Worm (Caenorhabditis elegans) whole organism, L3 larva: Measurements from ENCODE around the gene end-3.
A peak's percentile ranks its signal among the peaks of the same experiment; 100 is the strongest.

Experiments
- R02D3.7 ChIP-seq: fragments of 150-350 bp; optimal IDR thresholded peaks from 2 replicates; lab custom pipeline; 2014; ENCODE audit warnings: missing biosample characterization, missing genetic modification characterization
- aly-2 ChIP-seq: fragments of 150-350 bp; optimal IDR thresholded peaks from 2 replicates; lab custom pipeline; 2014; ENCODE audit warnings: missing biosample characterization, missing genetic modification characterization
- ama-1 ChIP-seq: fragments of 150-350 bp; optimal IDR thresholded peaks from 2 replicates; lab custom pipeline; 2018
- ceh-28 ChIP-seq: fragments of 150-350 bp; optimal IDR thresholded peaks from 2 replicates; lab custom pipeline; 2014; ENCODE audit warnings: missing biosample characterization, missing genetic modification reagents, missing genetic modification characterization
- ceh-82 ChIP-seq: fragments of 150-350 bp; optimal IDR thresholded peaks from 2 replicates; lab custom pipeline; 2014; ENCODE audit warnings: missing biosample characterization, missing genetic modification characterization
- egl-27 ChIP-seq: sonication (generic microtip); optimal IDR thresholded peaks from 4 replicates; lab custom pipeline; 2017; ENCODE audit warnings: missing biosample characterization, missing genetic modification reagents, missing genetic modification characterization
- egl-5 ChIP-seq: fragments of 150-350 bp; optimal IDR thresholded peaks from 2 replicates; lab custom pipeline; 2017; ENCODE audit warnings: missing biosample characterization, missing genetic modification reagents, missing genetic modification characterization, inconsistent platforms
- elt-1 ChIP-seq: fragments of 150-350 bp; optimal IDR thresholded peaks from 2 replicates; lab custom pipeline; 2014; ENCODE audit warnings: missing biosample characterization, missing genetic modification characterization
- elt-2 ChIP-seq: sonication (generic microtip); optimal IDR thresholded peaks from 2 replicates; lab custom pipeline; 2016; ENCODE audit warnings: missing genetic modification reagents, mild to moderate bottlenecking, missing genetic modification characterization, missing compliant biosample characterization
- elt-3 ChIP-seq, 3 experiments: fragments of 150-350 bp in 1 of 3; sonication (generic microtip) in 2 of 3; optimal IDR thresholded peaks; 2 replicates in 2 of 3; 4 replicates in 1 of 3; lab custom pipeline; 2014 to 2017; ENCODE audit warnings: missing biosample characterization in 3 of 3, missing genetic modification characterization in 3 of 3
- eor-1 ChIP-seq, 2 experiments: fragments of 150-350 bp; optimal IDR thresholded peaks; 2 replicates each; lab custom pipeline; 2014 to 2018; ENCODE audit warnings: missing biosample characterization in 2 of 2, missing genetic modification characterization in 2 of 2
- fkh-10 ChIP-seq: sonication (generic microtip); optimal IDR thresholded peaks from 2 replicates; lab custom pipeline; 2017; ENCODE audit warnings: missing biosample characterization, missing genetic modification reagents, missing genetic modification characterization
- fkh-2 ChIP-seq: fragments of 150-350 bp; optimal IDR thresholded peaks from 2 replicates; lab custom pipeline; 2014; ENCODE audit warnings: missing biosample characterization, missing genetic modification reagents, missing genetic modification characterization
- fos-1 ChIP-seq: fragments of 150-350 bp; optimal IDR thresholded peaks from 2 replicates; lab custom pipeline; 2014; ENCODE audit warnings: missing biosample characterization, missing genetic modification characterization
- hmg-11 ChIP-seq: sonication (generic microtip); optimal IDR thresholded peaks from 2 replicates; lab custom pipeline; 2016; ENCODE audit warnings: missing genetic modification characterization, missing compliant biosample characterization
- jun-1 ChIP-seq: fragments of 150-350 bp; optimal IDR thresholded peaks from 2 replicates; lab custom pipeline; 2014; ENCODE audit warnings: missing biosample characterization, missing genetic modification reagents, missing genetic modification characterization
- lin-15B ChIP-seq: fragments of 150-350 bp; optimal IDR thresholded peaks from 2 replicates; lab custom pipeline; 2014; ENCODE audit warnings: missing biosample characterization, missing genetic modification characterization
- lin-39 ChIP-seq: fragments of 150-350 bp; optimal IDR thresholded peaks from 2 replicates; lab custom pipeline; 2018; ENCODE audit warnings: missing biosample characterization, missing genetic modification reagents, missing genetic modification characterization
- lsy-12 ChIP-seq: sonication (generic microtip); optimal IDR thresholded peaks from 2 replicates; lab custom pipeline; 2016; ENCODE audit warnings: mild to moderate bottlenecking, missing genetic modification characterization, missing compliant biosample characterization
- mml-1 ChIP-seq: fragments of 150-350 bp; sonication (generic microtip); optimal IDR thresholded peaks from 3 replicates; lab custom pipeline; 2014; ENCODE audit warnings: missing biosample characterization, missing genetic modification characterization
- nfya-1 ChIP-seq: sonication (generic microtip); optimal IDR thresholded peaks from 2 replicates; lab custom pipeline; 2017; ENCODE audit warnings: missing genetic modification characterization, mild to moderate bottlenecking, missing compliant biosample characterization, antibody characterized with exemption, moderate library complexity; ENCODE audit not compliant: insufficient read depth
- nhr-11 ChIP-seq: fragments of 150-350 bp; optimal IDR thresholded peaks from 2 replicates; lab custom pipeline; 2014; ENCODE audit warnings: missing biosample characterization, missing genetic modification characterization
- nhr-12 ChIP-seq: fragments of 150-350 bp; optimal IDR thresholded peaks from 2 replicates; lab custom pipeline; 2014; ENCODE audit warnings: missing biosample characterization, missing genetic modification characterization
- nhr-23 ChIP-seq: fragments of 150-350 bp; optimal IDR thresholded peaks from 2 replicates; lab custom pipeline; 2014; ENCODE audit warnings: missing biosample characterization, missing genetic modification reagents, missing genetic modification characterization
- nhr-237 ChIP-seq: fragments of 150-350 bp; optimal IDR thresholded peaks from 2 replicates; lab custom pipeline; 2014; ENCODE audit warnings: missing biosample characterization, missing genetic modification characterization
- nhr-25 ChIP-seq: sonication (generic microtip); optimal IDR thresholded peaks from 2 replicates; lab custom pipeline; 2017; ENCODE audit warnings: missing biosample characterization, missing genetic modification characterization
- nhr-43 ChIP-seq: sonication (generic microtip); optimal IDR thresholded peaks from 2 replicates; lab custom pipeline; 2016; ENCODE audit warnings: mild to moderate bottlenecking, missing genetic modification characterization, missing compliant biosample characterization; ENCODE audit not compliant: poor library complexity, severe bottlenecking
- nhr-67 ChIP-seq: fragments of 150-350 bp; optimal IDR thresholded peaks from 2 replicates; lab custom pipeline; 2014; ENCODE audit warnings: missing biosample characterization, missing genetic modification characterization
- nhr-76 ChIP-seq: fragments of 150-350 bp; sonication (generic microtip); optimal IDR thresholded peaks from 5 replicates; lab custom pipeline; 2014; ENCODE audit warnings: missing biosample characterization, missing genetic modification characterization
- nhr-77 ChIP-seq: fragments of 150-350 bp; optimal IDR thresholded peaks from 2 replicates; lab custom pipeline; 2014; ENCODE audit warnings: missing biosample characterization, missing genetic modification characterization
- pha-4 ChIP-seq: fragments of 150-350 bp; optimal IDR thresholded peaks from 2 replicates; lab custom pipeline; 2014; ENCODE audit warnings: missing biosample characterization, missing genetic modification reagents, missing genetic modification characterization
- pqm-1 ChIP-seq: fragments of 150-350 bp; optimal IDR thresholded peaks from 2 replicates; lab custom pipeline; 2017; ENCODE audit warnings: missing biosample characterization, missing genetic modification characterization, inconsistent platforms
- sea-2 ChIP-seq: fragments of 150-350 bp; sonication (generic microtip); optimal IDR thresholded peaks from 4 replicates; lab custom pipeline; 2014; ENCODE audit warnings: missing biosample characterization, missing genetic modification reagents, missing genetic modification characterization
- skn-1 ChIP-seq: fragments of 150-350 bp; optimal IDR thresholded peaks from 2 replicates; lab custom pipeline; 2014; ENCODE audit warnings: missing biosample characterization, missing genetic modification characterization
- snpc-4 ChIP-seq: fragments of 150-350 bp; optimal IDR thresholded peaks from 2 replicates; lab custom pipeline; 2014; ENCODE audit warnings: missing biosample characterization, missing genetic modification characterization
- tbx-2 ChIP-seq: sonication (generic microtip); optimal IDR thresholded peaks from 2 replicates; lab custom pipeline; 2016; ENCODE audit warnings: mild to moderate bottlenecking, missing genetic modification characterization, missing compliant biosample characterization
- unc-39 ChIP-seq: sonication (generic microtip); optimal IDR thresholded peaks from 4 replicates; lab custom pipeline; 2017; ENCODE audit warnings: missing biosample characterization, missing genetic modification characterization
- zag-1 ChIP-seq: fragments of 150-350 bp; optimal IDR thresholded peaks from 2 replicates; lab custom pipeline; 2014; ENCODE audit warnings: missing biosample characterization, missing genetic modification characterization
- ztf-11 ChIP-seq: fragments of 150-350 bp; optimal IDR thresholded peaks from 2 replicates; lab custom pipeline; 2014; ENCODE audit warnings: missing biosample characterization, missing genetic modification characterization
- ztf-4 ChIP-seq: fragments of 150-350 bp; optimal IDR thresholded peaks from 2 replicates; lab custom pipeline; 2014; ENCODE audit warnings: missing biosample characterization, missing genetic modification characterization

Gene end-3

ce11 chrV:14012002-14012554 is 2.4 kb upstream of the end-3 start, which contains the start of the genes ddx-17 and aip-1:
Gene ddx-17 (minus strand): TSS chrV:14012052.
Gene aip-1 (plus strand): TSS chrV:14012333.
- peak; percentile 21 for TF ChIP-seq fkh-10
- TF ChIP-seq nhr-12 (tag; lab: Kevin White, UChicago) = no peak
- no peak for TF ChIP-seq fkh-2 (tag; lab: Kevin White, UChicago)
- TF ChIP-seq nfya-1 (tag; lab: Kevin White, UChicago) = peak; percentile 78
- no peak for TF ChIP-seq ztf-4 (tag; lab: Kevin White, UChicago)
- peak; percentile 80 for TF ChIP-seq snpc-4
- TF ChIP-seq nhr-25 (tag; lab: Kevin White, UChicago) = peak; percentile 57
- peak; percentile 73 for TF ChIP-seq hmg-11 (tag; lab: Kevin White, UChicago)
- peak; percentile 80 for TF ChIP-seq lin-15B (tag; lab: Kevin White, UChicago)
- no peak for TF ChIP-seq fos-1 (tag; lab: Kevin White, UChicago)
- peak; percentile 77 for TF ChIP-seq nhr-23
- no peak for TF ChIP-seq tbx-2 (tag; lab: Kevin White, UChicago)
- no peak for TF ChIP-seq nhr-67
- peak; percentile 28 for TF ChIP-seq jun-1 (tag; lab: Kevin White, UChicago)
- no peak for TF ChIP-seq egl-27 (tag; lab: Kevin White, UChicago)
- TF ChIP-seq ceh-82 (tag; lab: Kevin White, UChicago) = no peak
- TF ChIP-seq elt-2 (tag; lab: Kevin White, UChicago) = peak; percentile 55
- TF ChIP-seq nhr-237 (tag; lab: Kevin White, UChicago) = no peak
- TF ChIP-seq sea-2 (GFP tag; lab: Kevin White, UChicago) = no peak
- no peak for TF ChIP-seq unc-39 (tag; lab: Kevin White, UChicago)
- peak; percentile 33 for TF ChIP-seq nhr-43
- TF ChIP-seq pqm-1 = peak; percentile 20
- peak; percentile 58 for TF ChIP-seq ama-1 (lab: Kevin White, UChicago)
- TF ChIP-seq elt-3 (tag; optimal IDR thresholded peaks at IDR 0.05; lab: Kevin White, UChicago) = no peak
- peak; percentile 28 for TF ChIP-seq R02D3.7 (tag; lab: Kevin White, UChicago)
- TF ChIP-seq lin-39 (tag; lab: Kevin White, UChicago) = peak; percentile 93
- TF ChIP-seq lsy-12 (tag; lab: Kevin White, UChicago) = peak; percentile 32
- no peak for TF ChIP-seq eor-1 (tag; optimal IDR thresholded peaks at IDR 0.05; lab: Kevin White, UChicago)
- TF ChIP-seq ceh-28 (tag; lab: Kevin White, UChicago) = peak; percentile 70
- TF ChIP-seq mml-1 = no peak
- peak; percentile 13 for TF ChIP-seq nhr-11 (tag; lab: Kevin White, UChicago)
- TF ChIP-seq egl-5 = peak; percentile 42
- TF ChIP-seq pha-4 = peak; percentile 79
- TF ChIP-seq nhr-76 = no peak
- TF ChIP-seq skn-1 = peak; percentile 62

DNA sequence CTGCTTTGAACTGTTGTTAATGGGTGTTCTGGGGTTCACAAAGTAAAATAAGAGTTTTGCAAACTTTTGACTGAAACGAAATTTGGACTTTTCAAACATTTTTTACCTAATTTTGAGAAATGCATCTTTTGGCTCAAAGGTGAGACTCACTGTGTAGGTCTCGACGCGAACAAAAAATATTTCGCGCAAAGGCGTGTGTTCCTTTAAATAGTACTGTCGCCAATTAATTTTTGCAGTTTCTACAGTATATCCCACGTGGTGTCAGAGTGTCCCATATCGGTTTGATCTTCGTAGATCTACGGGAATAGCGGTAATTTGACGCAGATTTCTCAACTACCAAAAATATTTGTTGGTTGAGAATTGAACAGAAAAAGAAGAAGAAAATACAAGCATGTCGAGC is 857 bp upstream of the end-3 start:
- TF ChIP-seq fkh-10 = no peak
- peak; percentile 55 for TF ChIP-seq ama-1 (lab: Kevin White, UChicago)
- TF ChIP-seq elt-1 (tag; lab: Kevin White, UChicago) = no peak
- no peak for TF ChIP-seq elt-2 (tag; lab: Kevin White, UChicago)
- no peak for TF ChIP-seq lsy-12 (tag; lab: Kevin White, UChicago)
- no peak for TF ChIP-seq nhr-77 (tag; lab: Kevin White, UChicago)
- TF ChIP-seq fkh-2 (tag; lab: Kevin White, UChicago) = no peak

DNA sequence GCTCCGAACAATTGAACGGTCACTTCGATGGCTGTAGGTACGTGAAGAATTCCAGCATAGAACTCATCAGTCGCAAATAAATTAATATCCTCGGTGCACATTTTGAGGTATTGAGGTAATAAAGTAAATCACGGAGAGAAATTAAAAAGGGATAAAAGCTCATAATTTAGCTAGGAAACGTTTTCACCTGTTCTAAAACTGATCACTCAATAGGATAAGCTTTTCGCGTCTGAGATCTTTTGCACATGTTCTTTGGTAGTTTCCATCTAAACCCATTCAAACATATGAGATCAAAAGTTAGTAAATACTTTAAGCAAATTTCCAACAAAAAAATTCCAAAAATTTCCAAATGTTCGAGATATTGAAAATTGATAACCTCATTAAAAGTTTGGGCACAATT is 3.0 kb downstream of the end-3 start, which contains the start of gene srh-308:
srh-308 (minus strand) TSS at position 101 of the 400 bp plus-strand sequence.
- no peak for TF ChIP-seq elt-3 (tag; optimal IDR thresholded peaks at IDR 0.05; lab: Kevin White, UChicago)
- TF ChIP-seq aly-2 (tag; lab: Kevin White, UChicago) = no peak
- no peak for TF ChIP-seq ceh-82 (tag; lab: Kevin White, UChicago)
- TF ChIP-seq nhr-25 (tag; lab: Kevin White, UChicago) = no peak
- TF ChIP-seq egl-5 = no peak
- TF ChIP-seq ztf-11 (tag; lab: Kevin White, UChicago) = no peak
- no peak for TF ChIP-seq pha-4
- no peak for TF ChIP-seq eor-1 (tag; optimal IDR thresholded peaks at IDR 0.05; lab: Kevin White, UChicago)
- TF ChIP-seq fkh-2 (tag; lab: Kevin White, UChicago) = no peak
- no peak for TF ChIP-seq lsy-12 (tag; lab: Kevin White, UChicago)
- TF ChIP-seq fkh-10 = no peak
- no peak for TF ChIP-seq zag-1 (tag; lab: Kevin White, UChicago)
- TF ChIP-seq nhr-11 (tag; lab: Kevin White, UChicago) = no peak
- no peak for TF ChIP-seq snpc-4
